Fruit fly (Drosophila melanogaster): ENCODE data around the gene CG2150.
A peak's percentile ranks its signal among the peaks of the same experiment; 100 is the strongest.

CG2150 gene

DNA sequence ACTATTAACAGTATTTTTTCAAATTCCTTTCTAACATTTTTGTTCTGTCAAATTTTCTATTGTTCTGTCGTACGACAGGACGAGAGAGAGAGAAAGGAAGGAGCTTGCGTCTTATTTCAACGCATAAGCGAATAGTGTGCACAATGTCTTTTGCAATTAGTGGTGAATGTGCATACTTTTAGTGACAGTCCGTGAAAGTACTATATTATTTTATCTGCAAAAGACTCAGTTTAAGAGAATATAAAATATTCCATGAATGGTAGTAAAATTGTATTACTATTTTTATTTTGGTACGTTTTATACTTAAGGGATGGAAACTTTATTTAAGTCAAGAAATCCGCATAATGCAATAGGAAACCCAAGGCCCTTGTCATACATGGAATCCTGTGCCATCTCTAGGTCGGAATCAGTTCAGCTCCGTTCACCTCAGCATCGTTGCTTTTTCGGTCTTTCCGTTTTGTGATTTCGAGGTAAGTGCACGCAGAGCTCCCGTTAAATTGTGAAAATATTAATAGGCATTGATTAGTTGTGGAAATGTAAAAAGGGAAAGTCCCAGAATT, 26.4 kb downstream of the CG2150 start, which contains the start of gene eEF1alpha2:
TSS of gene eEF1alpha2 (plus strand) at position 409 of the 560 bp plus-strand sequence.
- TF ChIP-seq CG17801 (GFP tag; optimal IDR thresholded peaks at IDR 0.05; ENCODE audit: partially characterized antibody), result no peak

DNA sequence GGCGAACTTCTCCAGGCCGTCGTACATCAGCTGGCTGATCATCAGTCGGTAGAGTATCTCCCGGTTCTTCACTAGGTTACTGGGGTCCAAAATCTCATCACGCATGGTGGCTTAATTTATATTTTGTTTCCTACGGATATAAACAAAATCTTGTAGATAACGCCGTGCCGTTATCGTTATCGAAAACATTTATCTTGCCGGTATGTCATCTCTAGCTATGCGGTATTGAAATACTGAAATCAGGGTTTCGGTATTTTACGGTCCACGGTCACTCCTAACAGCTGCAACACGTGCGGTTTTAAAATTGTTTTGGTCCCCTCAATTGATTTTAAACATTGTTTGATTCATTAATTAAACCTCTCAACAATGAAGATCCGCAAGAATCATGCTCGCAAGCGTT, 27.8 kb downstream of the CG2150 start, which contains the start of the genes CstF50 and CG11563:
TSS of gene CstF50 (minus strand) at position 188 of the 400 bp plus-strand sequence.
TSS of gene CG11563 (plus strand) at position 260 of the 400 bp plus-strand sequence.
- TF ChIP-seq CG17801 (GFP tag; optimal IDR thresholded peaks at IDR 0.05; ENCODE audit: partially characterized antibody), result peak; percentile 29

DNA sequence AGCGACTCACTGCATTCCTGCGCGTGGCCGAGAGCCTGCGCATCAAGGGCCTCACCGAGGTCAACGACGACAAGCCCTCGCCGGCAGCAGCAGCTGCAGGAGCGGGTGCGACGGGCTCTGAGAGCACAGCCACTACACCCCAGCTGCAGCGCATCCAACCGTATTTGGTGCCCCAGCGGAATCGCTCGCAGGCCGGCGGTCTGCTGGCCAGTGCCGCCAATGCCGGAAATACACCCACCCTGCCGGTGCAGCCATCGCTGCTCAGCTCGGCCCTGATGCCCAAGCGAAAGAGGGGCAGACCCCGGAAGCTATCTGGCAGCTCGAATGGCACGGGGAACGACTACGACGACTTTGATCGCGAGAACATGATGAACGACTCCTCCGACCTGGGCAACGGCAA, 36.8 kb downstream of the CG2150 start:
- no peak for TF ChIP-seq CG17801 (GFP tag; optimal IDR thresholded peaks at IDR 0.05; ENCODE audit: partially characterized antibody)

DNA sequence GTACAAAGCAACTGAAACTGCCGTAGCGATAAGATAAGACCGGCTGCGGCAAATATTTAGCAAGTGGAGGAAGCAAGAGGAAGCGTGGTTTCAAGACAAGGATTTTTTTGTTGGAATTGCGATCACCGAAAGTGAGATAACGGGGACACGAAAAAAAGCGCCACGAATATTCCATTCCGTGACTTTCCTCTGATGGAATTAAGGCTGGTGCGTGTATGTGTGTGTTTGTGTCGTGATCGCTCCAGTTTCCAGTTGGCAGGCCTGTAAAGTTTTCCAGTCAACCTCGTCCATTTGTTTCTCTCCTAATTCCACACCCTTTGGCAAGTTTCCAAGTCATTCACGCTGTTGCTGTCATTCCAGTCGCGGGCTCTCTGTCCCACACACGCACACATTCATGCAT, 38.3 kb downstream of the CG2150 start:
- TF ChIP-seq CG17801 (GFP tag; optimal IDR thresholded peaks at IDR 0.05; ENCODE audit: partially characterized antibody), result no peak

DNA sequence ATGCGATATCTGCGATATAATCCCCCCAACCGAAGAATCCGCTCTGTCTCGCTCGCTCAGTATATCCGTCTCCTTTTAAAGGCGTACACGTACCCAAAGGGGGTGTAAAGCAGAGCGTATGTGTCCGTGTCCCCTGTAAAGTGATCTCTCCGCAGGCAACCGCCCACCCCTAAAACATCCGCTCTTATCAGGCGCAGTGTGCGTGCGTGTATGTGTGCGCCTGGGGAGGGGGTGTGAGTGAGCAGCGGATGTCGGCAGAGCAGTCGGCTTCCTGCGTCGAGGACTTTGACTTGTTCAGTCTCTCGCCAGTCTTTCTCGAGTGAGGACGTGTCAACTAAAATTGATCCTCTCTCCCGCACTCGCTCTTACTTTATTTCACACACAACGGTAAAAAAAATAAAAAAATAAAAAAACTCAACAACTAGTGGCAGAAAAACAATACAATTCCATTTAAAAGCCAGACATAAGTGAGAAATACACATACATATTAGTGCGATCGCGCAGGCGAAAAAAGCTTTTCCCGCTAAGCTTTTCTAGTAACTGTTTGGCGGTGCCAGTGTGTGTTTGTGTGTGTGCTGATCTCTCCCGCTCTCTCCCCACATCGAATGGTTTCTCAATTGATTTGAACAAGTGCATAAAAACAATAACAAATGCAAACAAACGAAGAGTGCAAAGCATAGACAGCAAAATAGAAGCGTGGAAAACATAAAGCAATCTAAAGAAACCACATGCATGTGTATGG, 38.9 kb downstream of the CG2150 start:
- no peak for TF ChIP-seq CG17801 (GFP tag; optimal IDR thresholded peaks at IDR 0.05; ENCODE audit: partially characterized antibody)

DNA sequence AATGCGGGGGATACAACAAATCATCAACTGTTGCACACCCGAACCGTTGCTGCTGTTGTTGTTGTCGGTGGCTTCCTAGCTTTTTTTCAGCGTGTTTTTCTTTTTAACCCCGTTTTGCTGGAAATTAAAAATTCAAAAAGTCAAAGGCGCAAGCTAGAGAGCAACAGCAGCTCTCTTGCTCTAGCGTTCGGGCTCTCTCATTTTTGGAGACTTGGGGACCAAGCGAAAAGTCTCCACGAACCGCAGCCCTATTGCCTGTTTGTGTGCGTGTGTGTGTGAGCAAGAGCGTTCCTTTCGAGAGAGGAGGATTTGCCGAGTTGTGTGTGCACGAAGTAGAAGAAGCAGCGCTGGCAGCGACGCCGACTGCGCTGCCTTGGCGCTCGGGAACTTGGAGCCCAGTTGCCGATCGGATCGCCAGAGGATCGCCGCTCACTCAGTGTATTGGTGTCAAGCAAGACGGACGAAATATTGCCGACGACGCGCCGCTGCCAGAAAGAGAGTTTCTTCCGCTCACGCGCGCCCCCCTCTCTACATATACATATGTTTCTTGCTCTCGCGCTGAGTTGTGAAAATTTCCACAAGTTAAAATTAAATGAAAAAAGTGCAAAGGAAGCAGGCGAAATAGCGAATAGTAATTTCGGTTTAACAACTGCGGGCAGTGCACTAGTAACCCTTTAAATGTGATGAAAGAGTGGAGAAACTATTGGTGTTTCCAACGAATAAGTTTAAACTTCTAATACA, 39.8 kb downstream of the CG2150 start:
- peak; percentile 72 for TF ChIP-seq CG17801 (GFP tag; optimal IDR thresholded peaks at IDR 0.05; ENCODE audit: partially characterized antibody)

DNA sequence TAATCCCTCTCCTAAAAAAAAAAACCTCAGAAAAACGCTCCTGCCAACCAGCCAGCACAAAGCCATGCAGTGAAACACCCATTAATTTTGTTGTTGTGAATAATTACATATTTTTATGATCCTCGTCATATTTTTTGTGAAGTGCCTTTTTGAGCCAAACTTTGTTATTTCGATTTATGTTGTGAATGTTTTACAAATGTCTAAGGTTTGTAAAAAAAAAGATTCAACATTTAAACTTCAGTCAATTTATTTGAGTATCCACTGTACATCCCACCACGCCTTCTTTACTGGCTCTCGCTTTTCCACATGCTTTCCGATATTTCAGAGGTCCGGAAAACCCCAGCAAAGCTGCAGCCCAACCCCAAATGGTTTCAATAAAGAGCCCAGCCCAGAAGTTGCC, 40.4 kb downstream of the CG2150 start:
- TF ChIP-seq CG17801 (GFP tag; optimal IDR thresholded peaks at IDR 0.05; ENCODE audit: partially characterized antibody), result no peak

DNA sequence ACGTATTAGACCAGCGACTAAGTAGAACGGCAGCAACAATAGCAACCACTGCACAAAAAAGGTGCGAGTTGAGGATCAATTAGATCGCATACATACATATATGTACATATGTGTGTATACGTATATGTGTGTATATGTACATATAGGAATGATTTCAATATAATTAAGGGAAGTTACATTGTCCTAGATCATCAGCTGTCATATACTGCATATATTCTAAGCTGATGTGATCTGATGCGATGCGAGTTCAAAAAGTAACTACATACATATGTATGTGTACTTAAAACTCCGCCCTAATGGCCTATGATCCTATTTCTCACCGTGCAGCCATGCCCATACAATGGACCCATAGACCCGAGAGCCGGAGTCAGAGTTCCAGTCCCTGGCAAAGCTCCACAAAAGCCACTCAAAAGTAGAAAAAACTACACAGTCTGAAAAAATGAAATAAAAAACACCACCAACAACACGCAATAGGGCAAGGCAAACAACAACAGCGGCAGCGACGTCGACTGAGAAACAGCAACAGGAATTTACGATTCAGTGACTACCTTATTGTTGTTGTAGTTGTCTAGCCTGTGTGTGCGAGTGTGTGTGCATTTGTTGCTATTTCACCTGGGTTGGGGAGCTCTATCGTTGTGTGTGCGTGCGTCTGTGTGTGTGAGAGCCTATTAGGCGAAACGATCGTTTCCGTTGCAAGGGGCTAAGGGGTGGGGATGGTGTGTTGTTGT, 41.2 kb downstream of the CG2150 start:
- no peak for TF ChIP-seq CG17801 (GFP tag; optimal IDR thresholded peaks at IDR 0.05; ENCODE audit: partially characterized antibody)

DNA sequence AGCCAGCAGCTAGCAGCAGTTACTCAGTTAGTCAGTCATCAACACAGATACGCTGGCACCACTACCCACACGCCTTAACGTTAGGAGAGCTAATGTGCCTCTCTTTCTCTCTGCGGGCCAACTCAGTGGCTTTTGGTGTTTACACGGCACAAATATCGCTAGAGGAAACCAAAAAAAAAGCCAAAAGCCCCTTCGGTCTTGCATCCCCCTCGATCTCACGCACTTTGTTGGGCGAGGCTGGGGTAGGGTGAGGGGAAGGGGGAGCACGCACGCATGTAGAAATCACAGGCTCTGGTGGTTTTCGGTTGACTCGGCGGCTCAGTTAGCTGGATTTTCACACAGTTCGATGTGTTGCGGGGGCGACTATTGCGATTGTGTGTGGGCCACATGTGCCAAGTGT, 42.6 kb downstream of the CG2150 start:
- no peak for TF ChIP-seq CG17801 (GFP tag; optimal IDR thresholded peaks at IDR 0.05; ENCODE audit: partially characterized antibody)

DNA sequence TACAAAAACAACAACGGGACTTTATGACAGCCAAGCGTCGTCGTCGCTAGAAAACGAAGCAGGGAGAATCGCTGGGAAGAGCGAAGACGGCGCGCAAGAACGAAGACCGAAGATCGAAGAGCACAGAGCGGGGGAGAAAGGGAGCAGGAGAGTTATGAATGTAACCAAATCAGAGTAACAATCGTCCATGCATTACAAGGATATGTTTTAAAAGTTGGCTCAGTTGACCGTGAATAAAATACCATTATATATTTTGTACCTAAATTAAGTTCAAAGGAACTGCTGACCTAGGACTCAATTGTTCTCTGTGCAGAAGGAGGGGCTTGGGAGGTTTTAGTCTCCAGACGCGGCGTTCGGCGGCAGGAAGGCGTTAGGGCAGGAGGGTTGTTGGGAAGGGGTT, 43.1 kb downstream of the CG2150 start:
- TF ChIP-seq CG17801 (GFP tag; optimal IDR thresholded peaks at IDR 0.05; ENCODE audit: partially characterized antibody), result no peak

DNA sequence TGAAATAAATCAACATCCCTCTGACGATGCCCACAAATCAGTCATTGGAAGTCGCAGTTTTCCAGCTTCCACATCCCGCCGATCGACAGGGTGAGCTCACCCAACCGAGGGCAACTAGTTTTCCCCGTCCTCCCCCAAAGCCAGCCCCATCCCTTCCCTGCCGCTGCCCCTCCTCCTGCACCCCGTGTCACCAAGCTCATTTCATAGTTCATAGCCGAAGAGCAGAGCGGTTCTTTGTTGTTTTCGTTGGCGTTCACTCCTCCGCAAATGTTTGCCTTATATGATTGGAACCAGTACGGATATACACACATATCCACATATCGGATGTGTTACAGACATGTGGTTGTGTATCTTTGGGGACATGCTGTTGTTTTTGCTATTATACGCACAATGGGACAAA, 44.5 kb downstream of the CG2150 start:
- no peak for TF ChIP-seq CG17801 (GFP tag; optimal IDR thresholded peaks at IDR 0.05; ENCODE audit: partially characterized antibody)

DNA sequence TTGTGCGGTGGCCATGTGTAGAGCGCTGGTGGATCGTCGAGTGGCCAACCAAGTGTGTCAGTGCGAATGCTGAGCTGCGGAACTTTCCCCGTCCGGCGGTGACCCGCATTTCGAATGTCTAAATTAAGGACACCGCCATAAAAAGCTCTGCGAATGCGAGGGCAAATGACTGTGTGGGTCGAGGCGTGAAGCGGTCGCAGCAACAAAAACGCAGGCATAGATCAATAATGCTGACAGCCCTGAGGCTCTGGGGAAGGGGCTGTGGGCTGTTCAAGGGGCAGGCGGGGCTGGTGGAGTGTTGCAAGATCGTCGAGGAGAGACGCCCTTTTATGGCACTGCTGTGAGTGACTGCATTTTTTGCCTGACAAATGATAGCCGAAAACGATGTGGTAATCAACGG, 45.1 kb downstream of the CG2150 start:
- no peak for TF ChIP-seq CG17801 (GFP tag; optimal IDR thresholded peaks at IDR 0.05; ENCODE audit: partially characterized antibody)

DNA sequence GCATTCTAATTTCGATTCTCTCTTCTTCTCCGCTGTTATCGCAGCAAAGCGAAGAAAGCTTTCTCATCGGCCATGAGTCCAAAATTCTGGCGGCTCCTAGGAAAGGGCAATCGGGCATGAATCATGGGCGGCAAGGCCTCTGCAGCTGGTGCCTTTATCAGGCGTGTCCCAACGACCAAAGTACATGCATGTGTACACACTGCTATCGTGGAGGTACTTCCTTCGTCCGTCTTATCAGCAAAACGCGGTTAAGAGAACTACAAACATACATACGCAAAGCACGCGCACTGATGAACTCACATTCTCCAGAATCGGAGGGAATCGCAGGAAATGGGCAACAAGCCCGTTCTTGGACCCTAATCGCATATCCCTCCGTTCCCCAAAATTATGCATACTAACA, 45.6 kb downstream of the CG2150 start:
- no peak for TF ChIP-seq CG17801 (GFP tag; optimal IDR thresholded peaks at IDR 0.05; ENCODE audit: partially characterized antibody)

DNA sequence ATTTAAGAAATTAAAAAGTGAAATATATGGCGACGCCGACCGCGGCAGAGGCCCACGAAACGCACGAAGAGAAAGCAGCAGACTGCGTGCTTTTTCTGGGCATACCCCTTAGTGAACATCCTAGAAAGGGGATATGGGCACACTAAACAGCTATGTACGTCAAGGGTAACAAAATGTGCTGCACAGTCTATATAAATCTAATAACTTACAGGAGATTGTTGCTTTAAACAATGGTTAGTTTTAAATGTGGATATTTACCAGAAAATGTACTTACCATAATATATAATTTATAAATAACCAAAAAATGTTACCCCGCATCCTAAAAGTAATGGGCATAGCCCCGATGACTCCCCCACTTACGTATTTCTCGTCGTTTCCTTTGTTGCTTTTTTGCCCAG, 46.4 kb downstream of the CG2150 start:
- no peak for TF ChIP-seq CG17801 (GFP tag; optimal IDR thresholded peaks at IDR 0.05; ENCODE audit: partially characterized antibody)

Data from ovary, adult (tissue).